Worm (Caenorhabditis elegans) whole organism, L1 larva: ENCODE data around the gene ppk-3.

Experiments used
- fos-1 ChIP-seq: fragments of 150-350 bp; optimal IDR thresholded peaks from 2 replicates; lab custom pipeline; 2014; ENCODE audit warnings: missing biosample characterization, missing genetic modification characterization
- grh-1 ChIP-seq: fragments of 200-800 bp; sonication (Bioruptor generic); IDR thresholded peaks from 2 replicates; pipeline ENCODE4 v1.3.6; 2022; ENCODE audit warnings: missing genetic modification reagents, missing genetic modification characterization, missing compliant biosample characterization
- snpc-4 ChIP-seq: fragments of 150-350 bp; optimal IDR thresholded peaks from 2 replicates; lab custom pipeline; 2014; ENCODE audit warnings: missing biosample characterization, missing genetic modification characterization
- sptf-1 ChIP-seq: fragments of 150-350 bp; optimal IDR thresholded peaks from 2 replicates; lab custom pipeline; 2014; ENCODE audit warnings: missing biosample characterization, missing genetic modification characterization
- swsn-7 ChIP-seq: sonication (generic microtip); optimal IDR thresholded peaks from 2 replicates; lab custom pipeline; 2016; ENCODE audit warnings: missing genetic modification characterization, missing compliant biosample characterization
- tbx-2 ChIP-seq: sonication (generic microtip); optimal IDR thresholded peaks from 2 replicates; lab custom pipeline; 2016; ENCODE audit warnings: missing genetic modification characterization, missing compliant biosample characterization
- unc-62 ChIP-seq: fragments of 150-350 bp; optimal IDR thresholded peaks from 2 replicates; lab custom pipeline; 2014; ENCODE audit warnings: missing biosample characterization, missing genetic modification reagents, missing genetic modification characterization

ce11 chrX:12940811-12941210 lies 34.6 kb downstream of the ppk-3 start, which contains the start of gene gmap-3:
- TF ChIP-seq sptf-1 (tag; lab: Kevin White, UChicago) (no peak), fos-1 (tag; lab: Kevin White, UChicago) (no peak), unc-62 (GFP tag; lab: Kevin White, UChicago) (no peak), swsn-7 (no peak), snpc-4 (tag; lab: Kevin White, UChicago) (no peak), grh-1 (GFP tag; lab: Robert Waterston, UW) (no peak), tbx-2 (tag; lab: Kevin White, UChicago) (no peak)
